Fruit fly (Drosophila melanogaster): ENCODE results near the gene CG34132.

dm6 chr2L:7876520-7877232 is 8.6 kb upstream of the CG34132 start:
- no peak for TF ChIP-seq CG8478 (optimal IDR thresholded peaks at IDR 0.05)
- TF ChIP-seq CTCF (optimal IDR thresholded peaks at IDR 0.05), result no peak
